Worm (Caenorhabditis elegans): ENCODE results near the gene T08D10.5.

Gene T08D10.5

DNA sequence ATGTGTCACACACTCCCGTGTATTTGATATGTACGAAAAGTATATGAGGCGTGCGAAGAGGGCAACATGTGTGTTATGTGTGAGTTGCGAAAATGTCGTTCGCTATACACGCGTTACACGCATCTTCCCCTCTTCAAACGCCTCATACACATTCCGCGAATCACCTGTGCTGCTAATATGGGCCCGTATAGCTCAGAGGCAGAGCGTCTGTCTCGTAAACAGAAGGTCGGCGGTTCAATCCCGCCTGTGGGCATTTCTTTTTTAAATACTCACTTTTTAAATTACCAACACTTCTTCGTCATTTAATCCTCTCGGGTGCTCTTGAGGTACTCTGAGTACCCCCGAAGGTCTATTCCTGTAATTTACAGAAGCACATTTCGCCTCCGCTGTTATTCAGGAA lies 23.8 kb upstream of the T08D10.5 start (continued):
- TF ChIP-seq sea-2 (GFP tag; IDR thresholded peaks at IDR 0.05): peak; percentile 82; the same call in 1 of the 2 replicates
- TF ChIP-seq lin-54 (GFP tag; optimal IDR thresholded peaks at IDR 0.05): peak; percentile 52
- TF ChIP-seq attf-3 (GFP tag; conservative IDR thresholded peaks at IDR 0.05): no peak
- TF ChIP-seq cebp-1 (GFP tag; IDR thresholded peaks at IDR 0.05): 0 out of 2 replicates have a peak, but pooled peaks have one; percentile 30
- no peak for TF ChIP-seq cebp-1 (tag; optimal IDR thresholded peaks at IDR 0.05)
- TF ChIP-seq somi-1 (GFP tag; optimal IDR thresholded peaks at IDR 0.05): peak; percentile 6
- TF ChIP-seq zim-3 (tag; optimal IDR thresholded peaks at IDR 0.05): peak; percentile 14
- no peak for TF ChIP-seq gei-17 (GFP tag; optimal IDR thresholded peaks at IDR 0.05)
- peak; percentile 42 for TF ChIP-seq B0035.1 (tag; optimal IDR thresholded peaks at IDR 0.05)
- TF ChIP-seq K11D2.4 (GFP tag; IDR thresholded peaks at IDR 0.05): no peak
- peak; percentile 85 for TF ChIP-seq mxl-1 (tag; optimal IDR thresholded peaks at IDR 0.05)
- peak; percentile 50 for TF ChIP-seq ZK185.1 (tag; optimal IDR thresholded peaks at IDR 0.05; ENCODE audit: poor library complexity, severe bottlenecking)
- TF ChIP-seq Y67H2A.10 (GFP tag; conservative IDR thresholded peaks at IDR 0.05): no peak
- no peak for TF ChIP-seq ccch-3 (GFP tag; optimal IDR thresholded peaks at IDR 0.05)
- peak; percentile 94 for TF ChIP-seq tbp1 (GFP tag; optimal IDR thresholded peaks at IDR 0.05)
- TF ChIP-seq sdz-38 (tag; optimal IDR thresholded peaks at IDR 0.05): no peak
- TF ChIP-seq ztf-25 (GFP tag; IDR thresholded peaks at IDR 0.05): peak; percentile 78; the same call in 1 of the 2 replicates
- TF ChIP-seq pha-4 (tag; optimal IDR thresholded peaks at IDR 0.05): no peak
- TF ChIP-seq aptf-3 (GFP tag; IDR thresholded peaks at IDR 0.05): no peak
- TF ChIP-seq K12H6.12 (tag; optimal IDR thresholded peaks at IDR 0.05): no peak
- TF ChIP-seq ztf-22 (GFP tag; optimal IDR thresholded peaks at IDR 0.05): no peak
- peak; percentile 39 for TF ChIP-seq snpc-4 (GFP tag; optimal IDR thresholded peaks at IDR 0.05)
- peak in 2 of 4 experiments; percentile 56 to 70 for TF ChIP-seq snpc-4 (tag; optimal IDR thresholded peaks at IDR 0.05)
- no peak for TF ChIP-seq lsy-27 (tag; optimal IDR thresholded peaks at IDR 0.05; ENCODE audit: borderline replicate concordance, insufficient read depth)
- peak; percentile 70 for TF ChIP-seq attf-5 (GFP tag; optimal IDR thresholded peaks at IDR 0.05)
- no peak for TF ChIP-seq Y95B8A.8 (GFP tag; IDR thresholded peaks at IDR 0.05)
- peak; percentile 71 for TF ChIP-seq rpc-1 (optimal IDR thresholded peaks at IDR 0.05)
- TF ChIP-seq rpc-1 (tag; optimal IDR thresholded peaks at IDR 0.05): peak; percentile 93
- no peak for TF ChIP-seq nhr-120 (GFP tag; IDR thresholded peaks at IDR 0.05)
- no peak for TF ChIP-seq lin-35 (GFP tag; optimal IDR thresholded peaks at IDR 0.05)
- peak in 1 of 2 experiments; percentile 15 for TF ChIP-seq let-607 (tag; optimal IDR thresholded peaks at IDR 0.05)
- TF ChIP-seq let-526 (GFP tag; IDR thresholded peaks at IDR 0.05): no peak

DNA sequence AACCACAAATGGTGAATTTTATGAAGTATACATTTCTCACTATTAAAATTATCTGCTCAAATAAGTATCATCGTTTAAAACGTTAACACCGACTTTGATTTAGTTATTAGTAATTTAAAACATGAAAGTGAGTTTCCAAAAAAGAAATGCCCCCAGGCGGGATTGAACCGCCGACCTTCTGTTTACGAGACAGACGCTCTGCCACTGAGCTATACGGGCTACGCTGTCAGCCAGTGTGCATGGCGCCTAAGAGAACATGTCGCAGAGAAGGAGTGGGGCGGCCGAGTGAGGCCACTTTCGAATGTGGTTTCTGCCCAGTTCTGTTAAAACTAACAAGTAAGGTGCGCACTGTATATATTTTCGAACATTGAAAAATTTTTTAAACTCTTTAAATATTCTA lies 22.4 kb upstream of the T08D10.5 start:
- TF ChIP-seq Y53G8AR.9 (GFP tag; conservative IDR thresholded peaks at IDR 0.05) (0 out of 2 replicates have a peak, but pooled peaks have one; percentile 36), aptf-3 (GFP tag; IDR thresholded peaks at IDR 0.05) (no peak), F49E8.2 (tag; optimal IDR thresholded peaks at IDR 0.05; ENCODE audit: insufficient read depth) (no peak), lsy-27 (tag; optimal IDR thresholded peaks at IDR 0.05; ENCODE audit: borderline replicate concordance, insufficient read depth) (no peak), somi-1 (GFP tag; optimal IDR thresholded peaks at IDR 0.05) (peak; percentile 68), B0261.1 (tag; optimal IDR thresholded peaks at IDR 0.05) (peak; percentile 90), rec-8 (tag; optimal IDR thresholded peaks at IDR 0.05) (peak; percentile 78 to 80), nhr-80 (tag; optimal IDR thresholded peaks at IDR 0.05) (peak; percentile 3), him-1 (tag; optimal IDR thresholded peaks at IDR 0.05) (peak; percentile 91), unc-62 (GFP tag; optimal IDR thresholded peaks at IDR 0.05) (no peak), nfya-1 (tag; optimal IDR thresholded peaks at IDR 0.05; ENCODE audit: borderline replicate concordance, insufficient read depth) (no peak), ztf-18 (tag; optimal IDR thresholded peaks at IDR 0.05) (peak; percentile 52), akir-1 (GFP tag; optimal IDR thresholded peaks at IDR 0.05) (no peak), snpc-1.1 (tag; optimal IDR thresholded peaks at IDR 0.05; ENCODE audit: insufficient read depth) (peak; percentile 53), unc-130 (GFP tag; optimal IDR thresholded peaks at IDR 0.05) (peak; percentile 32), lin-54 (GFP tag; optimal IDR thresholded peaks at IDR 0.05) (peak; percentile 50), B0019.2 (GFP tag; conservative IDR thresholded peaks at IDR 0.05) (no peak), mcd-1 (GFP tag; IDR thresholded peaks at IDR 0.05) (peak; percentile 70), repo-1 (tag; optimal IDR thresholded peaks at IDR 0.05) (peak; percentile 5), T26A5.8 (tag; optimal IDR thresholded peaks at IDR 0.05) (peak; percentile 49), sea-2 (GFP tag; IDR thresholded peaks at IDR 0.05) (0 out of 2 replicates have a peak, but pooled peaks have one; percentile 12)
